Fruit fly (Drosophila melanogaster) whole organism, prepupa: Measurements from ENCODE around the gene Ccdc114.

ENCODE experiments used
- CG4318 ChIP-seq: fragments of 200-800 bp; sonication (Bioruptor generic); optimal IDR thresholded peaks from 3 replicates; lab custom pipeline; 2017; ENCODE audit warnings: missing biosample characterization, mild to moderate bottlenecking, missing genetic modification characterization
- CG6276 ChIP-seq: fragments of 200-800 bp; sonication (Bioruptor generic); optimal IDR thresholded peaks from 2 replicates; lab custom pipeline; 2017; ENCODE audit warnings: missing biosample characterization, mild to moderate bottlenecking, missing genetic modification characterization
- Gug ChIP-seq: fragments of 200-800 bp; sonication (Bioruptor generic); IDR thresholded peaks from 2 replicates; pipeline ENCODE4 v1.3.6; 2022; ENCODE audit warnings: missing biosample characterization, missing genetic modification characterization
- Hr4 ChIP-seq: fragments of 200-800 bp; sonication (Bioruptor generic); optimal IDR thresholded peaks from 3 replicates; lab custom pipeline; 2016; ENCODE audit warnings: missing biosample characterization, missing genetic modification characterization
- Smox ChIP-seq: fragments of 200-800 bp; sonication (Bioruptor generic); optimal IDR thresholded peaks from 3 replicates; lab custom pipeline; 2016; ENCODE audit warnings: missing biosample characterization, missing genetic modification characterization
- Sox102F ChIP-seq: fragments of 200-800 bp; sonication (Bioruptor generic); optimal IDR thresholded peaks from 2 replicates; lab custom pipeline; 2016; ENCODE audit warnings: missing biosample characterization, mild to moderate bottlenecking, missing genetic modification characterization
- dac ChIP-seq: fragments of 200-800 bp; sonication (Bioruptor generic); optimal IDR thresholded peaks from 2 replicates; lab custom pipeline; 2017; ENCODE audit warnings: missing biosample characterization, mild to moderate bottlenecking, missing genetic modification characterization

- TF ChIP-seq CG4318 (GFP tag; lab: Kevin White, UChicago) (no peak), Hr4 (no peak), dac (GFP tag; lab: Kevin White, UChicago) (no peak), CG6276 (no peak), Sox102F (GFP tag; lab: Kevin White, UChicago) (no peak), Gug (GFP tag; lab: Robert Waterston, UW) (no peak), Smox (GFP tag; lab: Kevin White, UChicago) (no peak)
These were observed 13.3 kb downstream of the Ccdc114 start for dm6 chr3R:16611240-16611639.
